Worm (Caenorhabditis elegans): ENCODE data around the gene K11D12.7.

ce11 chrV:5050073-5050599, 13.9 kb upstream of the K11D12.7 start:
- TF ChIP-seq W03F9.2 (tag; optimal IDR thresholded peaks at IDR 0.05), result no peak
- TF ChIP-seq dao-5 (tag; optimal IDR thresholded peaks at IDR 0.05), result no peak
- no peak for TF ChIP-seq him-1 (tag; optimal IDR thresholded peaks at IDR 0.05)
